Worm (Caenorhabditis elegans) whole organism, dauer: Measurements from ENCODE around the gene K01D12.9.

Source experiments
- unc-62 ChIP-seq: sonication (generic microtip); optimal IDR thresholded peaks from 2 replicates; lab custom pipeline; 2017; ENCODE audit warnings: missing biosample characterization, missing genetic modification reagents, missing genetic modification characterization

The K01D12.9 gene

ce11 chrV:12365104-12365503 lies 39.3 kb downstream of the K01D12.9 start, which contains the start of gene fipr-2:
Gene fipr-2 (plus strand): TSS chrV:12365348.
- no peak for TF ChIP-seq unc-62 (GFP tag; lab: Kevin White, UChicago)

- no peak for TF ChIP-seq unc-62 (GFP tag; lab: Kevin White, UChicago)
These were observed 42.8 kb downstream of the K01D12.9 start, which contains the start of gene fipr-1 for ce11 chrV:12361644-12362043. Gene fipr-1 (minus strand): TSS chrV:12361744.

DNA sequence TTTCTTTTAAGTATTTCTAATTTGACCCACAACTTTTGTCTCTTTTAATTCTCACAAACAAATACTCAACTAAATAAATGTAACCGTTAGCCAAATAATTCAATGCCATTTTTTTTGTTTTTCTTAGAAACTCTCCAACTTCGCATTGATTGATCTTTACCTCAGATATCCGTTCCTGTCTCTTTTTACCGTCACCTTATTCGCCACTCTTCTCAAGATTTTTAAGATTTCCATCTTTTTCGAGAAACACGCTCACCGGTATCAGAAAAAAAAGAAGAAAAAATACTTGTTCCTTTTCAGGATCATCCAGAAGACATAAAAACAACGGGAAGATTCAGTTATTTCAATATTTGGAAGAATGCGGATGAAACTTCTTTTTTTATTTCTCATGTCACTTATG lies 46.1 kb downstream of the K01D12.9 start, which contains the start of gene F23H12.5:
TSS of gene F23H12.5 (plus strand) at position 301 of the 400 bp plus-strand sequence.
- no peak for TF ChIP-seq unc-62 (GFP tag; lab: Kevin White, UChicago)

- TF ChIP-seq unc-62 (GFP tag; lab: Kevin White, UChicago), result no peak
These were observed 46.8 kb downstream of the K01D12.9 start for ce11 chrV:12357632-12358031.

DNA sequence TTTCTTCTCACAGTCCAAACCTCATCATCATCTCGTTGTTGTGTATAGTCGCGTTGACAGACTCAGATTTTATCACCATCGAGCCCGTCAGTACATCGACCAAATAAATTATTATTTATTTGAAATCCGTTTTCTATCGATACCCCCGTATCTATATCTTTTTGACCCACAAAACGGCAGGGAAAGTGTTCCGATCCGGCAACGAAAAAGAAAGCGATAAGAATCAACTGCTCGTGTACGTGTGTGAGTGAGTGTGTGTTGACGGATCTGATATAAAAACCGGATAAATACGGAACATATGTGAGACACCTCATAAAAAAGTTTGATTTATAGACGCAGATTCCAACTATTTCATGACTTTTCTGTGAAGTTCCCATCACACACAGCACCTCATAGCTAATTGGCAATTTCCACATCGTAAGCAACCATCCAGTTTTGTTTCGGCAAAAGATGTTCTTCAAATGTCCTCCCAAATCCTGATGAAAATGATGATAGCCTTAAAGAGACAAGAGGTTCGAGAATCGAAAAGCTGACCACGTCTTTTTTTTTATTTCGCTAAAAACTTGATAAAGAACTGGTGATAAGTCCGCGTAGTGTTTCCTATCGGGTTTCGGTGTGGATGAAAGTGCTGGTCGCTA lies 50.1 kb downstream of the K01D12.9 start:
- no peak for TF ChIP-seq unc-62 (GFP tag; lab: Kevin White, UChicago)
